Worm (Caenorhabditis elegans): ENCODE measurements around the gene K08H2.3.

The K08H2.3 gene

DNA sequence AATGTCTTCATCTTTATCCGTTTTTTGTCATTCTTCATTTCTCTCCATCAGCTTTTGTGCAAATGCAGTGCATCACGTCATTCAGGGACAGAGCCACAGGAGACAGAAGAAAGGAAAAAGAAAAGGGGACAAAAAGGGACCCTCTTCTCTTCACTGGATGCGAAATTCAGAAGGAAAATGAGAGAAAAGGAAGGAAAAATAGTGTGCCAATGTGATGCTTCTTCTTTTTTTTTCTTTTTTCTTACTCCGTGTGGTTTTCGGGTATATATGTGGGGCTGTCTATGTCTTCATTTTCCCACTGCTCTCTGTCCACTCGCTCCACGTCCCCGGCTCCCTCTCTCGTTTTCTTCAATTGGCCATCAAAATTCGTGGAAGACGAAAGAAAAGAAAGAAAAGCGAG lies 26.7 kb upstream of the K08H2.3 start:
- TF ChIP-seq med-1 (GFP tag; optimal IDR thresholded peaks at IDR 0.05; ENCODE audit: insufficient read depth) (no peak), cog-1 (tag; optimal IDR thresholded peaks at IDR 0.05) (no peak), ztf-29 (GFP tag; IDR thresholded peaks at IDR 0.05) (no peak), flt-1 (GFP tag; IDR thresholded peaks at IDR 0.05) (no peak), klf-2 (GFP tag; conservative IDR thresholded peaks at IDR 0.05) (no peak), ref-1 (GFP tag; conservative IDR thresholded peaks at IDR 0.05) (no peak), ztf-23 (GFP tag; IDR thresholded peaks at IDR 0.05) (no peak), T22C8.4 (GFP tag; IDR thresholded peaks at IDR 0.05) (no peak), tab-1 (GFP tag; IDR thresholded peaks at IDR 0.05) (no peak)

DNA sequence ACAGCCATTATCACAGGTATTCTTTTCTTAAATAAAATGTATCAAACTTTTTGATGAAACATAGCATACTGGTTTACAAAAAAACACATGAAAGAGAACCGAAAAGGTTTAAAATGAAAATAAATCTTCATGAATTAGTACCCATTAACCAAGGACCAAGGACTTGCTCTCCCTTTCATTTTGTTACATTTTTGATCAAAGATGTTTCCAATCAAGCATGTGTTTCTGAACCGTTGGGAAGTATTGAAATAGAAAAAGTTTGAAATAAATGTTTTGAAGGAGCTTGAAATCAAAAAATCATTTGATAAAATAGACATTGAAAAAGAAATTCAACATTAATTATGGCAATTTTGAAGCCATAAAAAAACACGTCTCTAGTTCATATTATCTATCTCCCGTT lies 24.7 kb upstream of the K08H2.3 start:
- TF ChIP-seq ztf-29 (GFP tag; IDR thresholded peaks at IDR 0.05) (no peak), ref-1 (GFP tag; conservative IDR thresholded peaks at IDR 0.05) (no peak), cog-1 (tag; optimal IDR thresholded peaks at IDR 0.05) (no peak), flt-1 (GFP tag; IDR thresholded peaks at IDR 0.05) (no peak), tab-1 (GFP tag; IDR thresholded peaks at IDR 0.05) (no peak), klf-2 (GFP tag; conservative IDR thresholded peaks at IDR 0.05) (no peak), ztf-23 (GFP tag; IDR thresholded peaks at IDR 0.05) (no peak), T22C8.4 (GFP tag; IDR thresholded peaks at IDR 0.05) (no peak)

DNA sequence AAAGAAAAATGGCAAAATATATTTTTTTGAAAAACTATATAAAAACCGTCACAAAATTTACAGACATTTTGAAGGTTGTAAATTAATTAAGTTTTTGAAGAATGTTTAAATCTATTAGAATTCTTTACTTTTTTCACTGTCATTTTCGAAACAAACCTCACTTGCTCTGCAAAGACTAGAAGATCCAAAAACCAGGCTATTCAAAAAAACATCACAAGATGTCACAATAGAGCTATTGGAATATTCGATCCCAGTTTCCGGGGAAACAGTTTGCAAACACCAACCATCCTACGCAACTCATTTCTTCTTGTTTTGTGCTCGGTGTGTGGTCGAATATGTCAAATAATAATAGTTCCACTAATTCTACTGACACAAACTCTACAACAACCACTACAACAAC lies 20.4 kb upstream of the K08H2.3 start, which contains the start of gene R12H7.4:
TSS of gene R12H7.4 (plus strand) at position 301 of the 400 bp plus-strand sequence.
- TF ChIP-seq ref-1 (GFP tag; conservative IDR thresholded peaks at IDR 0.05), result no peak
- no peak for TF ChIP-seq ztf-23 (GFP tag; IDR thresholded peaks at IDR 0.05)
- TF ChIP-seq T22C8.4 (GFP tag; IDR thresholded peaks at IDR 0.05), result no peak
- no peak for TF ChIP-seq klf-2 (GFP tag; conservative IDR thresholded peaks at IDR 0.05)

DNA sequence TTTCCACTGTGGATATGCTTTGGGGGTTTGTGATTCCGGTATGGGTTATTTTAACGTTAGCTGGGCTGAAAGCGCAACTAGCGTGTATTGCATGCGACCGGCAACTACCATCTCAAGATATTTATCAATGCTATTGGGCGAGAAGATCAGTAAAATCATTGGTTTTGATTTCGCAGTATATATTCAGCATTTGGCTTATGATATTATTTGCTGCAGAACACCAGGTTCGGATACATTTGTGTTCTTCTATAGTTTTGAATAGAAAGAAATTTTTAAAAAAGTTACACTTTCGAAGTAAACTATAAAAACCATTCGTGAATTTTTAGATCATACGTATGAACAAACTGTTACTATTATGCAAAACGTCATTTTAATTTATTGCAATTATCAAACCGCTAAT lies 19.3 kb upstream of the K08H2.3 start:
- TF ChIP-seq cog-1 (tag; optimal IDR thresholded peaks at IDR 0.05) (no peak), klf-2 (GFP tag; conservative IDR thresholded peaks at IDR 0.05) (no peak), med-1 (GFP tag; optimal IDR thresholded peaks at IDR 0.05; ENCODE audit: insufficient read depth) (no peak), tab-1 (GFP tag; IDR thresholded peaks at IDR 0.05) (no peak), ref-1 (GFP tag; conservative IDR thresholded peaks at IDR 0.05) (no peak), ztf-23 (GFP tag; IDR thresholded peaks at IDR 0.05) (no peak), T22C8.4 (GFP tag; IDR thresholded peaks at IDR 0.05) (no peak), ztf-29 (GFP tag; IDR thresholded peaks at IDR 0.05) (no peak), flt-1 (GFP tag; IDR thresholded peaks at IDR 0.05) (no peak)

DNA sequence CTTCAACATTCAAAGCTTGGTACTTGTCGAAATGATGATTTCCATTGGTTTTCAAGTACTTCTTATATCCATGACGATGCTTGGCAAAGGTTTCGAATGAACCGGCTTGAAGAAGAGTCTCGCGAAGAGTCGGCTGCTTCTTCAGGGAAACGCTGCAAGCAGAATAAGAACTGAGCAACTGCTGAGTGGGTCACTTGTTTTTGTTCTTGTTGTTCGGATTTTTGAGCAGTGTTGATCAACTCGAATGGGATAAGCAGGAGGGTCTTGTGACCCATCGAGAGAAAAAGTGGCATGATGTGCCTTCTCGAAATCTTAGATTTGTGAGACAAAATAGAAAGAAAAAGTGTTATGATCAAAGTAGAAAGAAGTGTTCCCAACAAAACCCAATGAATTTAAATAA lies 16.6 kb upstream of the K08H2.3 start:
- TF ChIP-seq ref-1 (GFP tag; conservative IDR thresholded peaks at IDR 0.05) (no peak), ztf-23 (GFP tag; IDR thresholded peaks at IDR 0.05) (no peak), ztf-29 (GFP tag; IDR thresholded peaks at IDR 0.05) (no peak), tab-1 (GFP tag; IDR thresholded peaks at IDR 0.05) (no peak), med-1 (GFP tag; optimal IDR thresholded peaks at IDR 0.05; ENCODE audit: insufficient read depth) (no peak), flt-1 (GFP tag; IDR thresholded peaks at IDR 0.05) (no peak), T22C8.4 (GFP tag; IDR thresholded peaks at IDR 0.05) (no peak)

DNA sequence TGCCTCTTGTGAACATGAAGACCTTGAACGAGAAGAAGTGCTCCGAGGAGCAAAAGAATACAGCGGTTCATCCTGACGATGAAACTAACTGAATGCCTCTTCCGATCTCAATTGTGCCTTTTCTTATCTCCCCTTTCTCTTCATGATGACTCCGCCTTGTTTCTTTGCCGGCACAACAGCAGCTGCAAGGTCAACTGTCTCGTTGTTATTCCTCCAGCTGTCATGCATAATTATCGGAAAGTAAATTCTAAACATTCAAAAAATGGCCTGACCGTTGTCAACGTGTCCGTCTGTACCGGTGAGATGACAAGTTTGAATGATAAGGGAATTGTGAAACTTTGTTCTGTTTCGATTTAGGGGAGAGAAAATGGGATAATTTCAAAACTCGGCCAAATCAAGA lies 15.8 kb upstream of the K08H2.3 start, which contains the start of gene asp-4:
TSS of gene asp-4 (minus strand) at position 106 of the 400 bp plus-strand sequence.
- no peak for TF ChIP-seq ztf-23 (GFP tag; IDR thresholded peaks at IDR 0.05)
- no peak for TF ChIP-seq tab-1 (GFP tag; IDR thresholded peaks at IDR 0.05)
- TF ChIP-seq cog-1 (tag; optimal IDR thresholded peaks at IDR 0.05), result no peak
- TF ChIP-seq med-1 (GFP tag; optimal IDR thresholded peaks at IDR 0.05; ENCODE audit: insufficient read depth), result no peak
- TF ChIP-seq T22C8.4 (GFP tag; IDR thresholded peaks at IDR 0.05), result no peak

DNA sequence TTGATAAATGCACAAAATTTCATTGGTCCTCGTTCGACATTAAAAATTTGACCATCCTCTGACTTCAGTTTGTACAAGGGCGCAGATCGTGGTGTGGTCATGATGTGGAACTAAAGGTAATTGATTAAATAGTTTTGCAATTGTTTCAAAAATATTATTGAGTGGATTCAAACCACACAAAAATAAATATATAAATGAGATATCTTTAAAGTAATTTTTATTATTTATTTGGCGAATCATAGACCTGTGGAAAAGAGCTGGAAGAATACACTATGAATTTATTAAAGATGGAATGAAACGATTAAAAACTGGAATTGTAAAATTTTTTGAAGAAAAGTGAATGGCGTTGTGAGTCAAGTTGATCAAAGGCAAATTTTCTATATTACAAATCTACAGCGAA lies 13.8 kb upstream of the K08H2.3 start, which contains the start of gene skr-20:
TSS of gene skr-20 (minus strand) at position 101 of the 400 bp plus-strand sequence.
- TF ChIP-seq ref-1 (GFP tag; conservative IDR thresholded peaks at IDR 0.05), result no peak
- TF ChIP-seq cog-1 (tag; optimal IDR thresholded peaks at IDR 0.05), result no peak
- TF ChIP-seq T22C8.4 (GFP tag; IDR thresholded peaks at IDR 0.05), result no peak
- TF ChIP-seq med-1 (GFP tag; optimal IDR thresholded peaks at IDR 0.05; ENCODE audit: insufficient read depth), result no peak
- no peak for TF ChIP-seq ztf-29 (GFP tag; IDR thresholded peaks at IDR 0.05)
- no peak for TF ChIP-seq klf-2 (GFP tag; conservative IDR thresholded peaks at IDR 0.05)
- no peak for TF ChIP-seq tab-1 (GFP tag; IDR thresholded peaks at IDR 0.05)
- no peak for TF ChIP-seq flt-1 (GFP tag; IDR thresholded peaks at IDR 0.05)
- TF ChIP-seq ztf-23 (GFP tag; IDR thresholded peaks at IDR 0.05), result no peak

DNA sequence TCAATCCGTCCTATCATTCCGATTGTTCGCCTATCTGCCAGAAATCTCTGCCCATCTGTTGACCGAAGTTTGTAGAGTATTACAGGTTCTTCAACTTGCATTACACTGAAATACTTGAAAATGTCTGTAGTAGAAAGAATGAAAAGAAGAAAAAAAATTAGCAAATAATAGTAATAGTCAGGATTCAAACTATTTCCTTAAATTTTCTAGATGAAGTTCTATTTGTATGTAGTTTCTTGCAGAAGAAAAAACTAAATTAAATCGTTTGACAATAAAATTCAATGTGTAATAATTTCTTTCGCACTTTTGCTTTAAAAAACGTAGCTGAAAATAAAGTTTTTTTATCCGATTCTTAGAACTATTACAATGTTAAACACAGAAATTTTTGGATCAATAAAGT lies 12.6 kb upstream of the K08H2.3 start, which contains the start of gene skr-19:
TSS of gene skr-19 (minus strand) at position 101 of the 400 bp plus-strand sequence.
- TF ChIP-seq ztf-23 (GFP tag; IDR thresholded peaks at IDR 0.05) (no peak), ref-1 (GFP tag; conservative IDR thresholded peaks at IDR 0.05) (no peak), med-1 (GFP tag; optimal IDR thresholded peaks at IDR 0.05; ENCODE audit: insufficient read depth) (no peak), ztf-29 (GFP tag; IDR thresholded peaks at IDR 0.05) (no peak), tab-1 (GFP tag; IDR thresholded peaks at IDR 0.05) (no peak), flt-1 (GFP tag; IDR thresholded peaks at IDR 0.05) (no peak), klf-2 (GFP tag; conservative IDR thresholded peaks at IDR 0.05) (no peak), cog-1 (tag; optimal IDR thresholded peaks at IDR 0.05) (no peak), T22C8.4 (GFP tag; IDR thresholded peaks at IDR 0.05) (no peak)

DNA sequence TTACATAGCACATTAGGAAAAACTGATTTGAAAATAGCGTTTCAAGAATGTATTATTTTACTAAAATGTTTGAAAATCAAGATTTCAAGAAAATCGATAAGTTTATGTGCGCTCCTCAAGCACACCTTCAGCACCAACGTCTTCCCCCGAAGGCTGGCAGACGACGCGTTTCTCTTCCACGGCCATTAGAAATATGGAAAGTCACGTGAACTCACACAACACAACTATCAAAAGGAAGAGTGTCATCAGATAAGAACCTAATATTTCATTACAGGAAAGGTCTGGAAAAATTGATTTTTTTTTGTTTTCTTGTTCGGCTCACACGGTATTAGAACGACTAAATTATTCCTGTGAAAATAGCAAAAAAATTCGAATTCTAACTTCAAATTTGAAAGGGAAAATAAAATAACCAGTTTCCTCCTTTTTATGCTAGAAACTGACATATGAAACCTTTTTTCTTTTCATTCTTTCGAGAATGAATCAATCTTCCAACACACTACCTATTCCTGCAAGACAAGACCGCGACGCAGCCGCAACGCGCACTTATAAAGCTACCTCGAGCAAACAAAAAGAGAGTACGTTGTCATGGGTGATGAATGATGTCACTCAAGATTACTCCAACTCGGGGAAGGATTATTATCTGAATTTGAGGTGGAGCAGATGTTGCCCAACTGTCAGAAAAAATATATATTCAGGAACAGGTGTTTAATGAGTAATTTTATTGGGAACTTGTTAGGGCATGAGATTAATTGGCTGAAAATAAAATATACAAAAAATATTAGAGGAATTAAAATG lies 11.9 kb upstream of the K08H2.3 start:
- TF ChIP-seq ztf-29 (GFP tag; IDR thresholded peaks at IDR 0.05) (no peak), flt-1 (GFP tag; IDR thresholded peaks at IDR 0.05) (no peak), klf-2 (GFP tag; conservative IDR thresholded peaks at IDR 0.05) (no peak), T22C8.4 (GFP tag; IDR thresholded peaks at IDR 0.05) (no peak), med-1 (GFP tag; optimal IDR thresholded peaks at IDR 0.05; ENCODE audit: insufficient read depth) (no peak), cog-1 (tag; optimal IDR thresholded peaks at IDR 0.05) (peak; percentile 17)

DNA sequence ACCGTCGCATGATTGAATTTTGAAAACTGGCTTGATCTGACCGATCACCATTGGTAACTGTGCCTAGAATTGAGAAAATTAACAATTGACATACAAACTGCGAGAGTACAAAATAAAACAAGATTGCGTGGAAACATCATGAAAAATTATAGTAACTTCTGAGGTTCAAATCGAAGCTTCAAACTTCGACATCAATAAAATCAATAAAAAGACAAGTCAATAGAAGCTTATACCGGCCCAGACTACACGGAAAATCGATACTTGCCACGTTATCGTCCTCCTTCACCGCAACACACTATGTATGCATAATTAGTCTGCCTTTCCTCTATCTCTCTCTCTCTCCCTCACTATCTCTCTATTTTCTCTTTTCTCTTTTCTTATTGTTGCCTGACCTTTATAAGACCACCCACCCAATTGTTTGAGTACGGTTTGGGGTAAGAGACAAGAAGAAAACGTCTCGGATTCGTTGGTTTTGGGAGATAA lies 10.5 kb upstream of the K08H2.3 start, which contains the start of gene skr-21:
TSS of gene skr-21 (minus strand) at position 51 of the 483 bp plus-strand sequence.
- TF ChIP-seq ref-1 (GFP tag; conservative IDR thresholded peaks at IDR 0.05) (no peak), ztf-29 (GFP tag; IDR thresholded peaks at IDR 0.05) (no peak), med-1 (GFP tag; optimal IDR thresholded peaks at IDR 0.05; ENCODE audit: insufficient read depth) (no peak), tab-1 (GFP tag; IDR thresholded peaks at IDR 0.05) (no peak), klf-2 (GFP tag; conservative IDR thresholded peaks at IDR 0.05) (no peak), flt-1 (GFP tag; IDR thresholded peaks at IDR 0.05) (no peak; the same call in 1 of the 2 replicates), cog-1 (tag; optimal IDR thresholded peaks at IDR 0.05) (peak; percentile 35), T22C8.4 (GFP tag; IDR thresholded peaks at IDR 0.05) (peak; percentile 87), ztf-23 (GFP tag; IDR thresholded peaks at IDR 0.05) (no peak)
